Fruit fly (Drosophila melanogaster) whole organism, pupa: ENCODE measurements around the gene CG32755.
A peak's percentile ranks its signal among the peaks of the same experiment; 100 is the strongest.

ENCODE experiments used
- CG12605 ChIP-seq: fragments of 200-800 bp; sonication (Bioruptor generic); IDR thresholded peaks from 2 replicates; pipeline ENCODE4 v1.3.6; 2022; ENCODE audit warnings: missing biosample characterization, missing genetic modification characterization
- CG17806 ChIP-seq: fragments of 200-800 bp; sonication (Bioruptor generic); optimal IDR thresholded peaks from 2 replicates; lab custom pipeline; 2018; ENCODE audit warnings: missing biosample characterization, mild to moderate bottlenecking, missing genetic modification characterization, moderate library complexity
- CG32121 ChIP-seq: fragments of 200-800 bp; sonication (Bioruptor generic); IDR thresholded peaks from 2 replicates; pipeline ENCODE4 v1.3.6; 2022; ENCODE audit warnings: missing biosample characterization, missing genetic modification characterization
- CG4496 ChIP-seq: fragments of 200-800 bp; sonication (Bioruptor generic); IDR thresholded peaks from 3 replicates; pipeline ENCODE4 v1.3.6; 2022; ENCODE audit warnings: missing biosample characterization, missing genetic modification characterization
- CG8159 ChIP-seq: fragments of 200-800 bp; sonication (Bioruptor generic); optimal IDR thresholded peaks from 3 replicates; lab custom pipeline; 2018; ENCODE audit warnings: missing biosample characterization, mild to moderate bottlenecking, missing genetic modification characterization, moderate library complexity
- CG8301 ChIP-seq: fragments of 200-800 bp; sonication (Bioruptor generic); optimal IDR thresholded peaks from 2 replicates; lab custom pipeline; 2018; ENCODE audit warnings: missing biosample characterization, mild to moderate bottlenecking, missing genetic modification characterization
- EcR ChIP-seq: fragments of 200-800 bp; sonication (Bioruptor generic); optimal IDR thresholded peaks from 3 replicates; lab custom pipeline; 2019; ENCODE audit warnings: missing biosample characterization, missing genetic modification characterization, mild to moderate bottlenecking, moderate library complexity, missing genetic modification reagents
- Pif1B ChIP-seq: fragments of 200-800 bp; sonication (Bioruptor generic); optimal IDR thresholded peaks from 3 replicates; lab custom pipeline; 2016; ENCODE audit warnings: missing biosample characterization, missing genetic modification characterization
- gl ChIP-seq: fragments of 200-800 bp; sonication (Bioruptor generic); optimal IDR thresholded peaks from 2 replicates; lab custom pipeline; 2018; ENCODE audit warnings: missing biosample characterization, mild to moderate bottlenecking, missing genetic modification characterization
- rn ChIP-seq: fragments of 200-800 bp; sonication (Bioruptor generic); IDR thresholded peaks from 2 replicates; pipeline ENCODE4 v1.3.6; 2022; ENCODE audit warnings: missing biosample characterization, missing genetic modification characterization

dm6 chrX:5969860-5970665 lies 20.0 kb downstream of the CG32755 start:
- TF ChIP-seq CG32121 (GFP tag; lab: Robert Waterston, UW) (no peak), CG8301 (tag; lab: Kevin White, UChicago) (peak; percentile 25), Pif1B (GFP tag; lab: Kevin White, UChicago) (peak; percentile 54), CG4496 (GFP tag; lab: Robert Waterston, UW) (peak; percentile 68), rn (GFP tag; lab: Robert Waterston, UW) (peak; percentile 14; the same call in 1 of the 2 replicates), EcR (GFP tag; lab: Kevin White, UChicago) (no peak), CG12605 (GFP tag; lab: Robert Waterston, UW) (no peak), CG8159 (peak; percentile 38), CG17806 (tag; lab: Kevin White, UChicago) (no peak), gl (tag; lab: Kevin White, UChicago) (no peak)
